Worm (Caenorhabditis elegans): ENCODE measurements around the gene C56G2.9.

ce11 chrIII:6300297-6300696 is 42.8 kb downstream of the C56G2.9 start:
- TF ChIP-seq ces-1 (GFP tag; optimal IDR thresholded peaks at IDR 0.05), result no peak
- TF ChIP-seq lir-3 (tag; optimal IDR thresholded peaks at IDR 0.05), result no peak
- TF ChIP-seq F44E2.7 (GFP tag; IDR thresholded peaks at IDR 0.05), result no peak
- TF ChIP-seq mes-2 (tag; optimal IDR thresholded peaks at IDR 0.05; ENCODE audit: poor library complexity, severe bottlenecking), result no peak
- TF ChIP-seq unc-130 (GFP tag; optimal IDR thresholded peaks at IDR 0.05), result no peak
- TF ChIP-seq mdl-1 (tag; optimal IDR thresholded peaks at IDR 0.05), result no peak
- no peak for TF ChIP-seq lin-15B (tag; optimal IDR thresholded peaks at IDR 0.05)

All from whole organism, L4 larva.